Fruit fly (Drosophila melanogaster): ENCODE results near the gene Keap1.

DNA sequence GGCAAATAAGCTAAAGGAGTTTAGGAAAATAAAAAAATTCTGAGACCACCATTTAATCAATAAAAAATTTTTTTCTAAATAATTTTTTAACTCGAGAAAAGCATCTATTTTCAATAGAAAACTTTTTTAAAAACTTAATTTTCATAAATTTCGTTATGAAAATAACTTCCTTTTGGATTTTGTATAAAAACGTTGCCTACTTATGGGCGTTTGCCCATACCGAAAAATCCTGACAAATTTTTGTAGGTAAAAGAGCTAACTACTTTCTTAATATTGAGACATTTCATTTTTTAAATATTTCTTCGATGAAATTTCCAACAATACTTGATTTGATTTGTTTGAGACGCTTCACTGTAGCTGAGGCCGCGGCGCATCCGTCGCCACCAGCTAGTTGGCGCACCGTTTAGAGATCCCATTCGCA lies 19.5 kb downstream of the Keap1 start:
- TF ChIP-seq Hr51 (GFP tag; optimal IDR thresholded peaks at IDR 0.05), result peak in 1 of 2 experiments; percentile 65
- TF ChIP-seq CG4424 (GFP tag; optimal IDR thresholded peaks at IDR 0.05), result peak; percentile 67
- no peak for TF ChIP-seq CG31365 (tag; optimal IDR thresholded peaks at IDR 0.05)
- TF ChIP-seq mirr (GFP tag; optimal IDR thresholded peaks at IDR 0.05), result no peak
- TF ChIP-seq CG16779 (GFP tag; IDR thresholded peaks at IDR 0.05), result no peak
- TF ChIP-seq CG12942 (GFP tag; optimal IDR thresholded peaks at IDR 0.05), result peak; percentile 30
- no peak for TF ChIP-seq CG33213 (GFP tag; optimal IDR thresholded peaks at IDR 0.05)
- TF ChIP-seq CG1233 (GFP tag; optimal IDR thresholded peaks at IDR 0.05), result peak; percentile 30
- no peak for TF ChIP-seq CG11695 (GFP tag; IDR thresholded peaks at IDR 0.05)
- TF ChIP-seq CG17568 (GFP tag; optimal IDR thresholded peaks at IDR 0.05), result no peak
- TF ChIP-seq inv (GFP tag; IDR thresholded peaks at IDR 0.05; ENCODE audit: partially characterized antibody), result no peak
- no peak for TF ChIP-seq NK7.1 (GFP tag; optimal IDR thresholded peaks at IDR 0.05)
- no peak for TF ChIP-seq ato (GFP tag; IDR thresholded peaks at IDR 0.05; ENCODE audit: partially characterized antibody)
- no peak for TF ChIP-seq sens-2 (GFP tag; IDR thresholded peaks at IDR 0.05)

Data from whole organism, embryonic.